Fruit fly (Drosophila melanogaster) Kc167 (cell line): ENCODE measurements around the gene CG14777.

Experiments used
- Myc ChIP-seq: fragments of >200 bp; optimal IDR thresholded peaks from 2 replicates; lab custom pipeline; 2017; ENCODE audit warnings: missing external identifiers
- Sin3A ChIP-seq: fragments of >200 bp; optimal IDR thresholded peaks from 2 replicates; lab custom pipeline; 2018; ENCODE audit warnings: missing external identifiers
- h ChIP-seq: fragments of >200 bp; optimal IDR thresholded peaks from 3 replicates; lab custom pipeline; 2018; ENCODE audit warnings: missing external identifiers
- insv ChIP-seq: fragments of >200 bp; optimal IDR thresholded peaks from 3 replicates; lab custom pipeline; 2018; ENCODE audit warnings: missing external identifiers
- psq ChIP-seq: fragments of >200 bp; optimal IDR thresholded peaks from 2 replicates; lab custom pipeline; 2017; ENCODE audit warnings: missing external identifiers
- ttk ChIP-seq: sonication (Bioruptor generic); optimal IDR thresholded peaks from 2 replicates; lab custom pipeline; 2017; ENCODE audit warnings: missing external identifiers

The CG14777 gene

DNA sequence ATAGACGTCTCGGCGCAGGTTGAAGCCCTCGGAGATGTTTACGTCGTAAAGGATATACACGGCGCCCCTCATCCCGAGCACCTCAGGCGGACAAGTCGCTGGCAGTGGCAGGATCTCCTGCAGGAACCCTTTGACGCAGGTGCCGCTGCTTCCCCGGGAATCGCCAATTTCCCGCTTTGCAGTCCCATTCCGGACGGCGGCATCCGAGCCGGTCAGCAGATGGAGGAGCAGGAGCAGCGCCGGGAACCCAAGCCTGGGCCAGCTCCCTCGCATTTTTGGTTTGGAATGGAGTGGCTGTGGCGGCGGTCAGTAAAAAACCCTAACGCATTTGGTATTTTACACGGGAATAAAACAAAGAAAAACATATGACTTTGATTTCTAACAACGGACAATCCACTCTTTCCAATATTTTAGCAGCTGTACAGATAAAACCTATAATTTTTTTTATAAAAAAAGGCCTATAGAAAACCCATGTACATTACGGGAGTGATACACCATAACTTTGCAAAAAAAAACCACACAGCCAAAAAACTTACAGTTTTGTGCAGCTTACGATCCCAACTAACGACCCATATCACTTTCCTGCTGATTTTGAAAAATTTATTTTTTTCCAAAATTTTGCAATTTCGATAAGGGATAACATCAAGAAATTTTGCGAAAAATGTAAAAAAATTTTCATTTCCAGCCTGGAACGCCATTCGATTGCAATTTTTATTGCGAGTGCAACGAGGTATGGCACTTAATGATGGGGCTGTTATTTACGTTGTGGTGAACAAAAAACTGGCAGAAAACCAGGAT lies at the start of gene CG14777, which contains the start of gene O-fut2:
Gene CG14777, plus strand, starts transcription at position 428 of the 798 bp plus-strand sequence.
Gene O-fut2, minus strand, starts transcription at position 290 of the 798 bp plus-strand sequence.
- no peak for TF ChIP-seq Myc (lab: Kevin White, UChicago)
- TF ChIP-seq psq (lab: Kevin White, UChicago), result no peak
- no peak for TF ChIP-seq Sin3A (lab: Kevin White, UChicago)
- TF ChIP-seq insv (lab: Kevin White, UChicago), result no peak
- TF ChIP-seq ttk (lab: Kevin White, UChicago), result no peak
- TF ChIP-seq h (lab: Kevin White, UChicago), result no peak

DNA sequence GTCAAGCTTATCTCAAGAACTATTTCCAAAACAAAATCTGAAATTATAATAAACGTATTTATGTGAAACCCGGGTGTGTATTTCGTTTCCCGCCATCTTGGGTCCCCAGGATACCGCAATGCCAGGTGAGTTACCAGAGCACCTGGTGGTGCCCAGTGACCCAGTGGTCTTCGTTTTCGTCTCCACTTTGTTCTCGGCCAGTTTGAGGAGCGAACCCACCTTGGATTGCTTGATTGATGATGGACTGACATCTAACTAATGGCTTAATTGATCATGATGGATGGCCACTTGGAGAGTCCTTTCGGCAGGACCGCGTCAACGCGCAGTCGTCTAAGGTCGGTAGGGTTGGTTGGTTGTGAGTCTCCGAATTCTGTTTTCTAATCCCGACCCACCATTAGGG lies 13.8 kb upstream of the CG14777 start, which contains the start of gene Gr2a:
Gene Gr2a, plus strand, starts transcription at position 301 of the 400 bp plus-strand sequence.
- TF ChIP-seq insv (lab: Kevin White, UChicago) (no peak), h (lab: Kevin White, UChicago) (no peak), psq (lab: Kevin White, UChicago) (no peak), Sin3A (lab: Kevin White, UChicago) (no peak), Myc (lab: Kevin White, UChicago) (no peak), ttk (lab: Kevin White, UChicago) (no peak)

DNA sequence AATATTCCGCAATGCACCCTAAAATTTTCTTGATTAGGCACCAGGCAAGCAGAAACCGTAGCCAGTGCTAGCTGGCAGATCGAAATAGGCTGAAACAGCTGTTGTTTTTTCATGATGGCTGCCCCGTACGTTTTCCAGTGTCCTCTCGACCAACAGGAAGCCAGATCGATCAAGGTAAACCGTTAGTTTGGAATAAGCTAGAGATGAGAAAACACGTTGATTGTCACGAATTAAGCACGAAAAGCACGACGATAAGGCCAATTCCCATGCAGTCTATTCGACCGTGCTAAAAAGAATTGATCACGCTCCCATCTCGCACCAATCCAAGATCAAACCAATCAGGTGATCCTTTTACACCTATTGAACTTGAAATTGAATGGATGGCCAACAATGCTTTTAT lies 11.1 kb upstream of the CG14777 start:
- no peak for TF ChIP-seq Myc (lab: Kevin White, UChicago)
- TF ChIP-seq ttk (lab: Kevin White, UChicago), result no peak
- no peak for TF ChIP-seq psq (lab: Kevin White, UChicago)
- no peak for TF ChIP-seq insv (lab: Kevin White, UChicago)
- no peak for TF ChIP-seq Sin3A (lab: Kevin White, UChicago)
- no peak for TF ChIP-seq h (lab: Kevin White, UChicago)

dm6 chrX:1456954-1457353 lies 9.0 kb upstream of the CG14777 start, which contains the start of gene CG14785:
TSS of gene CG14785 (minus strand) at chrX:1457054.
- TF ChIP-seq ttk (lab: Kevin White, UChicago) (no peak), Myc (lab: Kevin White, UChicago) (no peak), psq (lab: Kevin White, UChicago) (no peak), insv (lab: Kevin White, UChicago) (no peak), h (lab: Kevin White, UChicago) (no peak), Sin3A (lab: Kevin White, UChicago) (no peak)

dm6 chrX:1460278-1460872 lies 5.6 kb upstream of the CG14777 start, which contains the start of gene Lrpprc2:
TSS of gene Lrpprc2 (minus strand) at chrX:1460617.
- TF ChIP-seq insv (lab: Kevin White, UChicago) (no peak), Myc (lab: Kevin White, UChicago) (no peak), h (lab: Kevin White, UChicago) (no peak), Sin3A (lab: Kevin White, UChicago) (no peak), ttk (lab: Kevin White, UChicago) (no peak), psq (lab: Kevin White, UChicago) (no peak)

DNA sequence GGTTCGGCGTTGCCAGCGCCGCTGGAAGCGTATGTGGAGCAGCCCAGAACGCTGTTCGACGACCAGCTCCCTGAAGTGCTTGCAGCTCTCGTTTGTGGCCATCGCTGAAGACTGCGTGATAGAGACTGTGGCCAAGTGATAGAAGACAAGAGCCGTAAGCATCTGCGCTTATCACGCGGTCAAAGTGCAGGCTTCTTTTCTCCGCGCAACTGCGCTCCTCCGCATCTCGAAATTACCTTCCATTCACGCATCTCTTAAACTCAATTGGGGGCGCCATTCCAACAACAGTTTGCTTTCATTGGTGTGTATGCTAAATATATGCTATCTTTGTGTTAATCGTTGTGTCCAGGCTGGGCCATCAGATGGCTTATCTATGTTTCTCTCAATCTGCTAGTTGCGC lies 4.4 kb upstream of the CG14777 start, which contains the start of gene CG14787:
Gene CG14787, minus strand, starts transcription at position 133 of the 400 bp plus-strand sequence.
- no peak for TF ChIP-seq Myc (lab: Kevin White, UChicago)
- TF ChIP-seq h (lab: Kevin White, UChicago), result no peak
- no peak for TF ChIP-seq psq (lab: Kevin White, UChicago)
- TF ChIP-seq ttk (lab: Kevin White, UChicago), result no peak
- TF ChIP-seq Sin3A (lab: Kevin White, UChicago), result no peak
- TF ChIP-seq insv (lab: Kevin White, UChicago), result no peak

DNA sequence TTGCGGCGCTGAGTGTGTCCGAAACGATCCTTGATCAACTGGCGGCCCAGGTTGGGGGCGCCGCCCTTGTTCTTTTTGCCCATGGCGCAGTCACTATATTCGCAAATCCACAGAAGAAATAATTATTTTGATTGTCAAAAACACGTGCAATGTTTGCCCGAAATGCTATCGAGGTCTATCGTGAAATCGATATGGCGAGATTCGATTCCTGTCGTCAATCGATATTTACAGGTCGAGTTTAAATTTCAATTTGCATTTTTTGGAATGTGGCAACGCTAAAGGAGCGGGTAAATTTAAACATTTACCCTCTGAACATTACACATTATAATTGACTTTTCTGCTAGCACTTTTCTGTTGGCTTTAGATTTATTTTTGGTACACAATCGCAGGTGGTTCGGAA lies 1.9 kb upstream of the CG14777 start, which contains the start of gene Ns3:
Gene Ns3, minus strand, starts transcription at position 188 of the 400 bp plus-strand sequence.
- no peak for TF ChIP-seq h (lab: Kevin White, UChicago)

DNA sequence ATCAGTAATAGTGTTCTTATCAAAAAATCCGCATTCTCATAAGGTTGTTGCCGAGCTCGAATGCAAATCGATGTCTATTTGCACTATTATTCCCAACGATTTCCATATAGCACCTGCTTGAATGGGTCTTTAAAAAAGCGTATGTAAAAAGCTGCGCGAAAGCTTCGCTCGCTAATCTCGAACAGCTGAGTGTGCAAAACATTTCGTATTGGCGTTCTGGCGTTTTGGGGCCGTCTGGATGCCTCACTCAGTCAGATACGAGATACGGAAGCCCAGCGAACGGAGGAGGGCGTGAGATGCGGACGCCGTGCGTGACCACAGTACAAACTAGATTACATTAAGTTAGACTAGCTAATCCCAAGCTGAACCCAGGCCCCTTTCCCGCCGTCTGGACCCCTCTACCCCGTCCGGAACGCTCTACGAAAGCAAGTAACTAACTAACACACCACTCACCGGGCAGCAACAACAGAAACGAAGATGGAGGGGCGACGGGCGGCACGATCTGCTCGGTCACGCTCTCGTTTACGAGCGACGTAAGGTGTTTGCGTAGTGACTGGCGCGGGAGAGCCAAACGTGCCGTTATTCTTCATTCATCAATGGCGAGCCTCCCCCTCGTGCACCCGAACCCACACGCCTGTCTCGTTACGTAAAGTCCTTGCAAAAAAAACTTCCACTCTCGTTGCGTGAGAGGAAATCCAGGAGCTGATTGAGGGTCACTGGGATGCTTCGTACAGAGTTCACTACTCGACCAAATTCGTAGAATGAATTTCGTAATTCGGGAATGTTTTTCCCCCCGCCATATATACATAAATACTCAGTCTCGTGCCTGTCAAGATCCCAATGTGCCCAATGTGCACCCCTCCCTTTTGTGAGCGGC lies 809 bp downstream of the CG14777 start:
- TF ChIP-seq psq (lab: Kevin White, UChicago) (no peak), ttk (lab: Kevin White, UChicago) (no peak), insv (lab: Kevin White, UChicago) (no peak), h (lab: Kevin White, UChicago) (no peak), Myc (lab: Kevin White, UChicago) (no peak), Sin3A (lab: Kevin White, UChicago) (no peak)

DNA sequence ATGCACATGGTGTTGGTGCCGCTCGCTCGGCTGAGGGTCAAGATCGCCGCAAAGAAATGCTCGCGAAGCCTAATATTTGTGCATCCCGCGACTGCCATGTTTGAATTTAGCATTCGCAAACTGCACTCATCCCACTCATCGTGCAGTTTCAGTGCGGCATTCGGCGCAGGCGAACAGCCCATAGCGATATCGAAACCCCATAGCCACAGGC lies 1.4 kb downstream of the CG14777 start, which contains the start of gene CG14778:
Gene CG14778, plus strand, starts transcription at position 112 of the 211 bp plus-strand sequence.
- TF ChIP-seq Myc (lab: Kevin White, UChicago) (no peak), insv (lab: Kevin White, UChicago) (no peak), h (lab: Kevin White, UChicago) (no peak), ttk (lab: Kevin White, UChicago) (no peak), Sin3A (lab: Kevin White, UChicago) (no peak), psq (lab: Kevin White, UChicago) (no peak)

dm6 chrX:1469717-1470116 lies 3.8 kb downstream of the CG14777 start, which contains the start of gene CG32808:
TSS of gene CG32808 (minus strand) at chrX:1469817.
- TF ChIP-seq Myc (lab: Kevin White, UChicago), result no peak

dm6 chrX:1470562-1470961 lies 4.6 kb downstream of the CG14777 start, which contains the start of gene pck:
TSS of gene pck (plus strand) at chrX:1470666.
- TF ChIP-seq Sin3A (lab: Kevin White, UChicago), result no peak
- no peak for TF ChIP-seq Myc (lab: Kevin White, UChicago)
- TF ChIP-seq psq (lab: Kevin White, UChicago), result no peak
- TF ChIP-seq h (lab: Kevin White, UChicago), result no peak
- TF ChIP-seq ttk (lab: Kevin White, UChicago), result no peak
- no peak for TF ChIP-seq insv (lab: Kevin White, UChicago)
